Worm (Caenorhabditis elegans) whole organism, late embryonic: ENCODE results near the gene T13C5.6.

Source experiments
- C38D4.7 ChIP-seq: fragments of 200-800 bp; sonication (Bioruptor generic); optimal IDR thresholded peaks from 2 replicates; lab custom pipeline; 2018; ENCODE audit warnings: mild to moderate bottlenecking, missing genetic modification characterization, moderate library complexity, missing compliant biosample characterization
- K02D7.2 ChIP-seq: sonication (generic microtip); optimal IDR thresholded peaks from 2 replicates; lab custom pipeline; 2017; ENCODE audit warnings: mild to moderate bottlenecking, missing genetic modification characterization, missing compliant biosample characterization
- K09A11.1 ChIP-seq: sonication (generic microtip); optimal IDR thresholded peaks from 2 replicates; lab custom pipeline; 2017; ENCODE audit warnings: antibody characterized with exemption, mild to moderate bottlenecking, missing genetic modification characterization, missing compliant biosample characterization; ENCODE audit not compliant: insufficient read depth
- T23F11.4 ChIP-seq: fragments of 200-800 bp; sonication (Bioruptor generic); optimal IDR thresholded peaks from 2 replicates; lab custom pipeline; 2018; ENCODE audit warnings: mild to moderate bottlenecking, missing genetic modification characterization, missing compliant biosample characterization
- ahr-1 ChIP-seq: sonication (generic microtip); optimal IDR thresholded peaks from 2 replicates; lab custom pipeline; 2016; ENCODE audit warnings: missing genetic modification characterization, missing compliant biosample characterization
- ama-1 ChIP-seq: fragments of 150-350 bp; optimal IDR thresholded peaks from 2 replicates; lab custom pipeline; 2014
- ceh-14 ChIP-seq: sonication (generic microtip); optimal IDR thresholded peaks from 2 replicates; lab custom pipeline; 2016; ENCODE audit warnings: missing genotype, missing genetic modification characterization, missing compliant biosample characterization
- ceh-2 ChIP-seq: sonication (generic microtip); optimal IDR thresholded peaks from 2 replicates; lab custom pipeline; 2016; ENCODE audit warnings: missing genotype, missing genetic modification characterization, missing compliant biosample characterization
- ceh-30 ChIP-seq: fragments of 150-350 bp; optimal IDR thresholded peaks from 2 replicates; lab custom pipeline; 2014; ENCODE audit warnings: missing biosample characterization, missing genetic modification characterization
- ceh-31 ChIP-seq: sonication (generic microtip); optimal IDR thresholded peaks from 2 replicates; lab custom pipeline; 2016; ENCODE audit warnings: missing genetic modification characterization, missing compliant biosample characterization
- ceh-6 ChIP-seq: fragments of 200-800 bp; sonication (Bioruptor generic); optimal IDR thresholded peaks from 2 replicates; lab custom pipeline; 2018; ENCODE audit warnings: mild to moderate bottlenecking, missing genetic modification characterization, missing compliant biosample characterization
- ceh-9 ChIP-seq: sonication (generic microtip); optimal IDR thresholded peaks from 2 replicates; lab custom pipeline; 2016; ENCODE audit warnings: mild to moderate bottlenecking, missing genetic modification characterization, inconsistent platforms, missing compliant biosample characterization
- dmd-4 ChIP-seq: sonication (generic microtip); optimal IDR thresholded peaks from 2 replicates; lab custom pipeline; 2016; ENCODE audit warnings: borderline replicate concordance, missing genetic modification characterization, missing compliant biosample characterization
- elt-2 ChIP-seq: sonication (generic microtip); optimal IDR thresholded peaks from 2 replicates; lab custom pipeline; 2016; ENCODE audit warnings: missing genetic modification reagents, missing genetic modification characterization, missing compliant biosample characterization
- elt-4 ChIP-seq: sonication (generic microtip); optimal IDR thresholded peaks from 2 replicates; lab custom pipeline; 2016; ENCODE audit warnings: missing genetic modification characterization, missing compliant biosample characterization
- hlh-15 ChIP-seq: sonication (generic microtip); optimal IDR thresholded peaks from 2 replicates; lab custom pipeline; 2016; ENCODE audit warnings: missing genetic modification characterization, missing compliant biosample characterization
- hlh-30 ChIP-seq: sonication (generic microtip); optimal IDR thresholded peaks from 2 replicates; lab custom pipeline; 2017; ENCODE audit warnings: antibody characterized with exemption, missing genetic modification characterization, missing compliant biosample characterization; ENCODE audit not compliant: insufficient read depth
- hlh-6 ChIP-seq: sonication (generic microtip); optimal IDR thresholded peaks from 2 replicates; lab custom pipeline; 2016; ENCODE audit warnings: missing genotype, missing genetic modification characterization, missing compliant biosample characterization
- lim-6 ChIP-seq: sonication (generic microtip); optimal IDR thresholded peaks from 2 replicates; lab custom pipeline; 2016; ENCODE audit warnings: missing genetic modification characterization, missing compliant biosample characterization
- lin-11 ChIP-seq: fragments of 200-800 bp; sonication (Bioruptor generic); optimal IDR thresholded peaks from 2 replicates; lab custom pipeline; 2018; ENCODE audit warnings: mild to moderate bottlenecking, missing genetic modification characterization, missing compliant biosample characterization
- nhr-232 ChIP-seq: sonication (generic microtip); optimal IDR thresholded peaks from 2 replicates; lab custom pipeline; 2016; ENCODE audit warnings: missing genetic modification characterization, missing compliant biosample characterization
- pag-3 ChIP-seq: sonication (generic microtip); optimal IDR thresholded peaks from 2 replicates; lab custom pipeline; 2016; ENCODE audit warnings: missing compliant biosample characterization, missing genetic modification characterization, borderline replicate concordance
- pat-9 ChIP-seq: fragments of 200-800 bp; sonication (Bioruptor generic); optimal IDR thresholded peaks from 2 replicates; lab custom pipeline; 2018; ENCODE audit warnings: mild to moderate bottlenecking, missing genetic modification characterization, moderate library complexity, missing compliant biosample characterization
- pax-1 ChIP-seq: fragments of 150-350 bp; optimal IDR thresholded peaks from 2 replicates; lab custom pipeline; 2014; ENCODE audit warnings: missing biosample characterization, missing genetic modification characterization
- pha-4 ChIP-seq: fragments of 150-350 bp; optimal IDR thresholded peaks from 2 replicates; lab custom pipeline; 2018; ENCODE audit warnings: missing biosample characterization, missing genetic modification reagents, missing genetic modification characterization
- pqm-1 ChIP-seq: sonication (generic microtip); optimal IDR thresholded peaks from 2 replicates; lab custom pipeline; 2016; ENCODE audit warnings: missing genetic modification characterization, missing compliant biosample characterization
- pros-1 ChIP-seq: fragments of 150-350 bp; optimal IDR thresholded peaks from 2 replicates; lab custom pipeline; 2014; ENCODE audit warnings: missing biosample characterization, missing genetic modification reagents, missing genetic modification characterization
- ref-2 ChIP-seq: sonication (generic microtip); optimal IDR thresholded peaks from 2 replicates; lab custom pipeline; 2016; ENCODE audit warnings: missing genetic modification characterization, missing compliant biosample characterization
- sdc-2 ChIP-seq: sonication (generic microtip); optimal IDR thresholded peaks from 2 replicates; lab custom pipeline; 2016; ENCODE audit warnings: missing genotype, missing genetic modification characterization, missing compliant biosample characterization
- sox-2 ChIP-seq: fragments of 200-800 bp; sonication (Bioruptor generic); IDR thresholded peaks from 2 replicates; pipeline ENCODE4 v1.3.6; 2022; ENCODE audit warnings: missing genetic modification reagents, missing genetic modification characterization, missing compliant biosample characterization
- unc-42 ChIP-seq: sonication (generic microtip); optimal IDR thresholded peaks from 2 replicates; lab custom pipeline; 2016; ENCODE audit warnings: missing genotype, missing genetic modification characterization, missing compliant biosample characterization
- unc-55 ChIP-seq: sonication (generic microtip); optimal IDR thresholded peaks from 2 replicates; lab custom pipeline; 2017; ENCODE audit warnings: missing biosample characterization, missing genetic modification reagents, missing genetic modification characterization

T13C5.6 gene

ce11 chrX:6219892-6220291 is 12.4 kb upstream of the T13C5.6 start (continued):
- TF ChIP-seq pat-9 (tag; lab: Kevin White, UChicago), result peak; percentile 12
- TF ChIP-seq ceh-14 (tag; lab: Kevin White, UChicago), result peak; percentile 45

DNA sequence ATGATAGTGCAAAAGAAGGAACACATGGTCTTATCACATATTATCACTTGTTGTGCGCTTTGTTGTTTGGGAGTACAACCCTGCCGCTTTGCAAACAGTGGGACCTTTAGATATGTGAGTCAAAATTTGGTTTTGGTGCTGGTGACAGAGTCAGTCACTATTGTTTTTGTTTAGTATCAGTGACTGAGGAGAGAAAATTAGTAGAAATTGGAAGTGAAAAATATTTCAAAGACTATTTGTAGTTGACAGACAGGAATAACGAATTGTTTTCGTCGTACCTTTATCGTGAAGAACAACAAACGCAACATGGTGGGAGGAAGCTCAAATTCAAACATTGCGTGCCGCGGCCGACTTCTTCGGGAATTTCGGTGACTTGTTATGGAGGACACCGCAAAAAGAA is 9.1 kb upstream of the T13C5.6 start, which contains the start of gene lrch-1:
TSS of gene lrch-1 (minus strand) at position 101 of the 400 bp plus-strand sequence.
- peak; percentile 29 for TF ChIP-seq elt-2
- no peak for TF ChIP-seq pag-3 (tag; lab: Kevin White, UChicago)

DNA sequence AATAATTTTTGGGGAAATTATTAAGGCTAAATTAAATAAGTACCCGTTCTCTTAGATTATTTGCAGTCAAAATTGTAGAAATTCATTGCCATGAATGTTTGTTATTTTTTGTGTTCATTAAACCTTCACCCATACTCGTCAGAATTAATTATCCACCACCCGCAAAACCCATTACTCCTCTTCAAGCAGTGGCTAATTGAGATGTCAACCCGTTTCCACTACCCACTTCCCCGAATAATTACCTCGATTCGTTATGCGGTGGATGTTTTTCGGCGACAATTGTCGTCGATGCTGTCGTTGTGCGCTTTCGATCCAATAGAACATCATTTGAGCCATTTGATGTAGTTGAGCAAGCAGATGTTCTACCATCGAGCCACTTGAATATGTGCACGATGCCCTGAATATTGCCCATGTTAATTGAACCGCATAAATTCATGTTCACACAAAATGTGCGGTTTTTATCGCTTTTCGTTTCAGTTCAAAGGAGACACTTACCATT is 3.9 kb upstream of the T13C5.6 start:
- TF ChIP-seq ref-2 (tag; lab: Kevin White, UChicago), result no peak
- peak; percentile 33 for TF ChIP-seq ceh-31 (tag; lab: Kevin White, UChicago)
- peak; percentile 77 for TF ChIP-seq unc-42 (tag; lab: Kevin White, UChicago)

DNA sequence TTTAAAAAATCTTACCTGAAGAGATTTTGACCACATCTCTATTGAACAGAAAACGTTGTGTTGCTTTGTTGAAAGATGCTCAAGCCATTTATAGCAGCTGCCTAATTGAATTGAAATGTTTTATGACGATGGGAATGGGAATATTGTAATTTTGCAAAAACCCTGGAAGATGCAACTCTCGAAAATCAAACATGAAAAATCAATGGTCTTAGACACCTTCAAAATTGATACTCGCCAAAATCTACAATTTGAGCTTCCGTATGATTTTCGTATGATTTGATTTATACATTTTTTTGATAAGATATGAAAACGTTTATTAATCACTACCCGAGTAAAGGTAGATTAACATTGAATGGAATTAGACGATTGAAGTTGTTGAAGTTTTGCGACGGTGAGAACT is 976 bp upstream of the T13C5.6 start, which contains the start of gene C14F11.7:
TSS of gene C14F11.7 (minus strand) at position 101 of the 400 bp plus-strand sequence.
- TF ChIP-seq lin-11 (no peak), dmd-4 (no peak), pqm-1 (tag; lab: Kevin White, UChicago) (no peak), elt-4 (tag; lab: Kevin White, UChicago) (no peak), lim-6 (no peak), ceh-9 (tag; lab: Kevin White, UChicago) (no peak), sdc-2 (no peak), unc-55 (GFP tag; lab: Kevin White, UChicago) (no peak), pat-9 (tag; lab: Kevin White, UChicago) (no peak), hlh-15 (tag; lab: Kevin White, UChicago) (no peak), hlh-30 (tag; lab: Kevin White, UChicago) (no peak), ama-1 (lab: Kevin White, UChicago) (no peak), pros-1 (tag; lab: Kevin White, UChicago) (no peak), pha-4 (tag; lab: Kevin White, UChicago) (no peak), T23F11.4 (GFP tag; lab: Kevin White, UChicago) (no peak), ceh-31 (tag; lab: Kevin White, UChicago) (no peak), pax-1 (tag; lab: Kevin White, UChicago) (no peak), hlh-6 (no peak), sox-2 (GFP tag; lab: Robert Waterston, UW) (no peak), ceh-2 (tag; lab: Kevin White, UChicago) (no peak)

DNA sequence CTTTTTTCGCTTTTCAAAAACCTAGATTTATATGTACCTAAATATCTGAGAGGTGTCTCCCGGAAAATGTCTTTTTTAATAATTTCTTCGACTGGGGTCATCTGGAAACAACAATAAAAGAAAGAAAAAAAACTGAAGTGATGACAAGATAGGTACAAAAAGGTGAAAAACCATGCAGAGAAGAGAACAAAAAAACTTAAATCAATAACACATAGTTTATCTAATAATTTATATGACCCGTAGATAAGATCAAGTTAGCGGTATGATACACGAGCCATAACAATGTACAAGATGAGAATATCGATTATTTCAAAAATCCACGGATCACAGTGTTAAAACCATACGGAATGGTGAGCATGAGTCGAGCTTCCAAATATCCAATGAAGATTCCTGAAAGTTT is 1.2 kb downstream of the T13C5.6 start, which contains the start of gene mtp-18:
TSS of gene mtp-18 (minus strand) at position 101 of the 400 bp plus-strand sequence.
- no peak for TF ChIP-seq pag-3 (tag; lab: Kevin White, UChicago)
- TF ChIP-seq ceh-30 (tag; lab: Kevin White, UChicago), result no peak
- no peak for TF ChIP-seq ahr-1 (tag; lab: Kevin White, UChicago)
- TF ChIP-seq K02D7.2 (tag; lab: Kevin White, UChicago), result no peak
- no peak for TF ChIP-seq ceh-2 (tag; lab: Kevin White, UChicago)
- TF ChIP-seq ceh-6 (GFP tag; lab: Kevin White, UChicago), result no peak

DNA sequence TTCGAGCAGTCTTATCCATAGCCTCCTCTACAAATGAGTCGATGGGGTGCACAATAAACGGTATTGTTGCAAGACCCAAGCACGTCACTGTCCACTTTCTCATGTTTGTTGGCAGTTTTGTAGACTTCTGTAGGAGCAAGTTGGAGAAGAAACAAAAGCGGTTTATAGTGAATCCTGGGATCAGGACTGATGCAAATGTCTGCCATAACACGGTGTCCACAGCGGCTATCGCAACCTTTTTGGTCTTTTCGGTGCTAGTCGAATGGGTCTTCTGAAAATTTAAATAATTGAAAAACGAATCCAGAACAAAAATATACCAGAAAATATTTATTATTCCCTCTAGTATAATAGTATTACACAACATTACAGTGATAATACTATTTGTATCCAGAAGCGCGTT is 2.2 kb downstream of the T13C5.6 start:
- TF ChIP-seq ceh-14 (tag; lab: Kevin White, UChicago) (no peak), pha-4 (tag; lab: Kevin White, UChicago) (no peak), K09A11.1 (tag; lab: Kevin White, UChicago) (no peak), C38D4.7 (no peak), nhr-232 (no peak), hlh-6 (no peak), unc-55 (GFP tag; lab: Kevin White, UChicago) (no peak), ref-2 (tag; lab: Kevin White, UChicago) (no peak)
